Worm (Caenorhabditis elegans): ENCODE results near the gene srh-92.
A peak's percentile ranks its signal among the peaks of the same experiment; 100 is the strongest.

srh-92 gene

DNA sequence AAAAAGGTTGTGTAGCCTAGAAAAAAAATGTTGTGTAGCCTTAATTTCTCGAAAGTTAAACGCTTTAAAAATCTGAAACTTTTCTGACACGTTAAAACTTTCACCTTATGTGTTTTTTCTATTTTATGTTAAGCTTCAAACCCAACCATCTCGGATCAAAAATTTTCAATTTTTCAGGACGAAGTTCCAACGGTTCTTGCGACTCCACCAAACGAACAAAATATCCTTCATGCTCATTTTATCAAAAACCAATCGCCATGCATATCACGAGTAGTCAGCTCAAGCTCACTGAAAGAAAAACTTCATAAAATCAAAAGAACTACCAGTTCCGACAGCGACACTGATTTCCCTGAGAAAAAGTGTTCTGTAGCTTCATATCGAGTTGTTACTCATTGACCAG, 24.3 kb downstream of the srh-92 start:
- TF ChIP-seq R02D3.7 (tag; optimal IDR thresholded peaks at IDR 0.05), result no peak
- TF ChIP-seq skn-1 (tag; optimal IDR thresholded peaks at IDR 0.05), result no peak
- no peak for TF ChIP-seq gmeb-1 (tag; optimal IDR thresholded peaks at IDR 0.05)
- TF ChIP-seq dmd-4 (tag; optimal IDR thresholded peaks at IDR 0.05), result no peak
- TF ChIP-seq lin-39 (tag; optimal IDR thresholded peaks at IDR 0.05), result no peak
- TF ChIP-seq nhr-25 (tag; optimal IDR thresholded peaks at IDR 0.05), result no peak

DNA sequence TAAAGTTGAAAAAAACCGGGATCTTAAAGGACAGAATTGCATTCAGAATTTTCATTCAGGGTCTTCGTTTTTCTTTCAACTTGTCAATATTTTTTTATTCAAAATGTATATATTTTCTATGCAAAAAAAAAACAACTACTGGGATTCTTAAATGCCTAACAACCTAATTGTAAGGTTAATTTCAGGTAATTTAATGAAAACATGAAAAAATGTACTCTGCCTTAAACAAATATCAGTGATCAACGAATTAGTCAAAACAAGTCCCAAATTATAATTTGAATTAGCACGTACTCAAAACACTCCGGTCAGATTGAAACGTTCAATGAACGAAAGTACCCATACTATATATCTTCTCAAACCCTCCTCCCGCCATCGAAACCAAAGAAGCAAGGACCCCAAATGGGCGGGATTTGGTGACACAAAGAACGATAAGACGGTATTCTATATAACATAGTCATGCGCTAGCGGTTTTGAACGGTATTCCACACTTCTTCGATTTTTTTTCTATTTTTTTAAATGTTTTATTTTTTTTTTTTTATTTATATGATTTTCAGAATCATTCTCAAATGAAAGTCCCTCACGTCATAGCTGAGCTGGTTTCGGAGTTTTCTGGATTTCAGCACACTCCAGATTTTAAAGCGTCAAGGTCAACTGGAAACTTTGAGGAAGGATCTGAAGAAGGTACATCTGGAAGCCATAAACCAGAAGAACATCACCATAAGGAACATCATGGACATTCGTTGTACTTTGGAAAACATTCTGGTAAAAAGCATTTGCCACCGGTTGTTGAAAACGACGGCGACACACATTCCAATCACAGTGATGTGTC, 25.2 kb downstream of the srh-92 start, which contains the start of the genes ddo-2 and F25E5.8:
Gene ddo-2, minus strand, starts transcription at position 330 of the 829 bp plus-strand sequence.
Gene F25E5.8, plus strand, starts transcription at position 555 of the 829 bp plus-strand sequence.
- TF ChIP-seq blmp-1 (tag; optimal IDR thresholded peaks at IDR 0.05; ENCODE audit: insufficient read depth), result peak; percentile 38
- TF ChIP-seq unc-62 (GFP tag; optimal IDR thresholded peaks at IDR 0.05), result no peak
- peak; percentile 1 for TF ChIP-seq sem-4 (tag; optimal IDR thresholded peaks at IDR 0.05)
- TF ChIP-seq nhr-129 (tag; optimal IDR thresholded peaks at IDR 0.05), result no peak
- no peak for TF ChIP-seq nhr-12 (tag; optimal IDR thresholded peaks at IDR 0.05)
- no peak for TF ChIP-seq unc-55 (GFP tag; optimal IDR thresholded peaks at IDR 0.05)
- peak; percentile 20 for TF ChIP-seq sma-3 (GFP tag; optimal IDR thresholded peaks at IDR 0.05)
- TF ChIP-seq nhr-21 (tag; optimal IDR thresholded peaks at IDR 0.05), result peak; percentile 30
- TF ChIP-seq ceh-82 (tag; optimal IDR thresholded peaks at IDR 0.05), result no peak
- peak; percentile 59 for TF ChIP-seq nhr-25 (tag; optimal IDR thresholded peaks at IDR 0.05)
- TF ChIP-seq nhr-6 (tag; optimal IDR thresholded peaks at IDR 0.05), result no peak
- TF ChIP-seq ama-1 (optimal IDR thresholded peaks at IDR 0.05), result peak; percentile 87

DNA sequence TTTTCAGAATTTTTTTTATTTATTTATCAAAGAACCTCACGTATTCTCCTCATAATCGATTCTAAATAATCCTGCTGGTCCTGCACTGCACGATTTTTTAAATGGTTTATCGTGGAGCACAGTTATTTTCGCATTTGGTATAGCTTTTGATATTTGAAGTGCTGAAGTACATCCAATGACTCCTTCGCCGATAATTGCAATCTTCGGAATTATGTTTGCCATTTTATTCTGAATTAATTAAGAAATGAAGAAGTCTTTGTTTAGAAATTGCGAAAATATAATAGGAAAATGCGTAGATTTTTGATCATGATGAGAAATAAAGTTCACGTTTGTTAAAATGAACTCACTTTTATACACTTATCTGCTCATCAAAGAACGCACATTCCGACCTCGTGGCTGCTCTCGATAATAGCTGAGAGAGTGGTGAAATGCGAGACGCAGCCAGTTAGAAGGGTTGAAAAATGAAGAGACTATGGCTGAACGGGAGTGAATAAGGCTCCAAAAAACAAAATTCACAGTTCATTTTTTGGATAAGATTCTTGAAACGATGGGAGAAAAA, 25.9 kb downstream of the srh-92 start:
- TF ChIP-seq crh-2 (tag; optimal IDR thresholded peaks at IDR 0.05), result peak; percentile 78
- TF ChIP-seq zag-1 (tag; optimal IDR thresholded peaks at IDR 0.05), result peak; percentile 37
- no peak for TF ChIP-seq R02D3.7 (tag; optimal IDR thresholded peaks at IDR 0.05)
- TF ChIP-seq ZK546.5 (tag; optimal IDR thresholded peaks at IDR 0.05), result no peak
- TF ChIP-seq lin-39 (tag; optimal IDR thresholded peaks at IDR 0.05), result no peak
- TF ChIP-seq unc-62 (GFP tag; optimal IDR thresholded peaks at IDR 0.05), result no peak
- TF ChIP-seq C34F6.9 (tag; optimal IDR thresholded peaks at IDR 0.05), result peak; percentile 76
- TF ChIP-seq nhr-11 (tag; optimal IDR thresholded peaks at IDR 0.05), result no peak
- no peak for TF ChIP-seq unc-39 (tag; optimal IDR thresholded peaks at IDR 0.05)
- TF ChIP-seq unc-55 (GFP tag; optimal IDR thresholded peaks at IDR 0.05), result no peak
- no peak for TF ChIP-seq nhr-12 (tag; optimal IDR thresholded peaks at IDR 0.05)
- no peak for TF ChIP-seq ceh-16 (tag; optimal IDR thresholded peaks at IDR 0.05)
- TF ChIP-seq blmp-1 (tag; optimal IDR thresholded peaks at IDR 0.05; ENCODE audit: insufficient read depth), result no peak
- no peak for TF ChIP-seq aly-2 (tag; optimal IDR thresholded peaks at IDR 0.05)
- TF ChIP-seq skn-1 (tag; optimal IDR thresholded peaks at IDR 0.05), result peak; percentile 34
- TF ChIP-seq ztf-1 (GFP tag; conservative IDR thresholded peaks at IDR 0.05), result no peak
- no peak for TF ChIP-seq ztf-11 (tag; optimal IDR thresholded peaks at IDR 0.05)
- peak; percentile 49 for TF ChIP-seq fos-1 (tag; optimal IDR thresholded peaks at IDR 0.05)
- TF ChIP-seq peb-1 (tag; optimal IDR thresholded peaks at IDR 0.05), result no peak
- TF ChIP-seq ztf-4 (tag; optimal IDR thresholded peaks at IDR 0.05), result peak; percentile 6
- TF ChIP-seq nhr-77 (tag; optimal IDR thresholded peaks at IDR 0.05), result no peak
- TF ChIP-seq nhr-6 (tag; optimal IDR thresholded peaks at IDR 0.05), result no peak
- TF ChIP-seq nhr-23 (tag; optimal IDR thresholded peaks at IDR 0.05), result no peak
- no peak for TF ChIP-seq lin-13 (GFP tag; optimal IDR thresholded peaks at IDR 0.05)
- no peak for TF ChIP-seq lin-11 (tag; optimal IDR thresholded peaks at IDR 0.05)
- no peak for TF ChIP-seq elt-1 (tag; optimal IDR thresholded peaks at IDR 0.05)
- TF ChIP-seq nhr-237 (tag; optimal IDR thresholded peaks at IDR 0.05), result no peak
- TF ChIP-seq nhr-25 (tag; optimal IDR thresholded peaks at IDR 0.05), result no peak
- TF ChIP-seq sma-9 (GFP tag; optimal IDR thresholded peaks at IDR 0.05), result peak; percentile 95
- no peak for TF ChIP-seq sma-9 (tag; optimal IDR thresholded peaks at IDR 0.05)
- TF ChIP-seq dmd-4 (tag; optimal IDR thresholded peaks at IDR 0.05), result no peak
- peak; percentile 88 for TF ChIP-seq ama-1 (optimal IDR thresholded peaks at IDR 0.05)
- TF ChIP-seq alr-1 (tag; optimal IDR thresholded peaks at IDR 0.05), result no peak
- peak; percentile 87 to 88 for TF ChIP-seq mdl-1 (tag; optimal IDR thresholded peaks at IDR 0.05)
- TF ChIP-seq snpc-4 (tag; optimal IDR thresholded peaks at IDR 0.05), result no peak
- no peak for TF ChIP-seq nhr-21 (tag; optimal IDR thresholded peaks at IDR 0.05)
- TF ChIP-seq ceh-82 (tag; optimal IDR thresholded peaks at IDR 0.05), result no peak
- TF ChIP-seq nhr-129 (tag; optimal IDR thresholded peaks at IDR 0.05), result peak; percentile 48
- TF ChIP-seq Y55F3AM.14 (GFP tag; optimal IDR thresholded peaks at IDR 0.05), result no peak
- no peak for TF ChIP-seq elt-3 (tag; optimal IDR thresholded peaks at IDR 0.05)
- TF ChIP-seq mbf-1 (tag; optimal IDR thresholded peaks at IDR 0.05), result no peak
- no peak for TF ChIP-seq egl-27 (tag; optimal IDR thresholded peaks at IDR 0.05)
- TF ChIP-seq mab-5 (tag; optimal IDR thresholded peaks at IDR 0.05), result no peak
- peak; percentile 46 for TF ChIP-seq sem-4 (tag; optimal IDR thresholded peaks at IDR 0.05)
- TF ChIP-seq nhr-10 (tag; optimal IDR thresholded peaks at IDR 0.05), result no peak

Measured in whole organism, L2 larva.